Fruit fly (Drosophila melanogaster): ENCODE data around the gene CG34437.
A peak's percentile ranks its signal among the peaks of the same experiment; 100 is the strongest.

The CG34437 gene

DNA sequence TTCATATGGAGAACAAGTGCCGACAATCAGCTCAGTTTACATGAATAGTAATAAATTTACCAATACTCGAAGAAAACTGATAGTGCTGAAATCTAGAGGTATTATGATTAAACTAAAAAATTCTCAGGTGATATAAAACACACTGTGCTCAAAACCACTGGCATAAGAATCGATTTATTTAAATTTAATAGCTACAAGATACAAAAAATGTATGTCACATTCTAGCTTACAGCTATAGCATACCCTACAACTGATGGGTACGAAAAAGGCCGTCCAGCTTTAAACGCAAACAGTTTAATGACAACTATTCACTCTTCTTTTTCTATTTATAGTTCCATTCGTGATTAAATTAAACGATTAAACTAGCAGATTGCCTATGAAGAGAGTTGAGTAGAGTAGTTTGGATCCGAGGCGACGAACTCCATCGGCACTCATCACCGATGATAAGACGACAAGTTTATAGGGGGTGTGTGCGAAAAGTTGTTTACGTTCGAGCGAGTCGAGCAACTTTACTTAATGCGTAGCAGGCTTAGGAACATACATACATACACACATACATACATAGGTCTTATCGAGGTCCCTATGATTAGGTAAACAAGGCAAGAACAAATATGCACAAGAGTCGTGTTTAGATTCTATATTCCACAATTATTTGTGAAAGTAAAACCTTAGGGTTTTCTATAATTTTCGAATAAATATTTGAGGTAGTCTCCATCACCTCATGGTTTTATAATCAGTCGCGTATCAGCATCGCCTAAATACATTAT lies 45.4 kb downstream of the CG34437 start (continued):
- TF ChIP-seq CG3995 (GFP tag; optimal IDR thresholded peaks at IDR 0.05) (no peak), CG10321 (GFP tag; IDR thresholded peaks at IDR 0.05) (no peak), Dfd (GFP tag; optimal IDR thresholded peaks at IDR 0.05) (no peak), B-H2 (GFP tag; optimal IDR thresholded peaks at IDR 0.05) (peak; percentile 49), CG18476 (GFP tag; optimal IDR thresholded peaks at IDR 0.05) (peak; percentile 62), CG14050 (GFP tag; IDR thresholded peaks at IDR 0.05) (peak; percentile 26; the same call in 2 of the 3 replicates), abd-A (tag; optimal IDR thresholded peaks at IDR 0.05) (no peak), Hr78 (GFP tag; optimal IDR thresholded peaks at IDR 0.05) (no peak), pum (GFP tag; optimal IDR thresholded peaks at IDR 0.05) (peak; percentile 2), Six4 (GFP tag; optimal IDR thresholded peaks at IDR 0.05) (peak; percentile 52), vnd (GFP tag; IDR thresholded peaks at IDR 0.05; ENCODE audit: partially characterized antibody) (no peak), tap (tag; optimal IDR thresholded peaks at IDR 0.05) (peak; percentile 14), Antp (GFP tag; optimal IDR thresholded peaks at IDR 0.05) (peak; percentile 49), Hmr (GFP tag; optimal IDR thresholded peaks at IDR 0.05) (peak; percentile 62), CG17568 (GFP tag; optimal IDR thresholded peaks at IDR 0.05) (peak; percentile 51), nau (GFP tag; optimal IDR thresholded peaks at IDR 0.05) (peak; percentile 76), B-H1 (GFP tag; IDR thresholded peaks at IDR 0.05) (peak; percentile 17; the same call in 1 of the 3 replicates)

DNA sequence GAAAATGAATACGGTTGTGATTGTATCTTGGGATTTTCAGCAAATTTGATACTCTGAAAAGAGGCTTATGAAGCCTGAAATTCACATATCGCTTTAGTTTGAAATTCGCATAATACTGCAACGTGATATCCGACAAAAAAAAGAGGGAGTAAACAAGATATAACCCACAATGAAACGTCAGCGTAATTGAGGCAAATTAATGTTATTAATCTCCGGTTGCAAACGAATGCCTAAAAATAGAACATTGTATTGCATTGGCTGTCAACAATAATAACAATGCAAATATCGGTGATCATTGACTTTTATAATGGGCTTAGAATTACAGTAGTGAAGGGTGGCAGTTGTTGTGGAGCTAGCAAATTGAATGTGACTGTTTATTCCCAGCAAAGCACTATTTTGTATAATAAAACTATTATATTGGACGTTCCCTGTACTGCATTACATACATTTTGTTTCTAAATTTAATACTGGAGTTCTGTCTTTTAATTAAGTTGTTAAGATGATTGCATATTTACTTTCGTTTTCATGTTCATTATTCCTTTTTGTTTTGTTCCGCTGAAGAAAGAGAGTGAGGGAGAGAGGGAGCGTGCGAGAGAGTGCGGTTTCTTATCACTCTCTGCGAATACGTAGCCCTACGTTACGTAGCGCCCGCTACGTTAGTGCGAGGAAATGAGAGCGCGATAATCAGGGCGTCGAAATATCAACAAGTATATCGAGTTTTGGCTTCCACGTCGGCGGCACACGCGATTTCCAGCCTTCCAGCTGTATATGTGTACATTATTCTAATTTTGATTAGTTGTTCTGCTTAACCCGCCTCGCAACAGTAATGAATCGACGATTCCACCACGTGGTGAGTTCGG lies 47.0 kb downstream of the CG34437 start:
- TF ChIP-seq CG2712 (tag; optimal IDR thresholded peaks at IDR 0.05) = no peak
- no peak for TF ChIP-seq Dad (GFP tag; optimal IDR thresholded peaks at IDR 0.05)
- no peak for TF ChIP-seq chn (GFP tag; optimal IDR thresholded peaks at IDR 0.05)
- TF ChIP-seq pum (GFP tag; optimal IDR thresholded peaks at IDR 0.05) = no peak
- TF ChIP-seq gcm (GFP tag; optimal IDR thresholded peaks at IDR 0.05) = no peak
- TF ChIP-seq CG12071 (GFP tag; optimal IDR thresholded peaks at IDR 0.05) = no peak
- TF ChIP-seq insv (GFP tag; optimal IDR thresholded peaks at IDR 0.05) = no peak
- TF ChIP-seq CG10462 (GFP tag; optimal IDR thresholded peaks at IDR 0.05) = no peak
- TF ChIP-seq oc (tag; optimal IDR thresholded peaks at IDR 0.05) = no peak
- TF ChIP-seq bab2 (GFP tag; optimal IDR thresholded peaks at IDR 0.05) = no peak
- TF ChIP-seq CG12391 (tag; optimal IDR thresholded peaks at IDR 0.05) = no peak
- TF ChIP-seq tgo (GFP tag; IDR thresholded peaks at IDR 0.05) = no peak
- TF ChIP-seq Adf1 (GFP tag; IDR thresholded peaks at IDR 0.05) = no peak
- TF ChIP-seq Spps (tag; optimal IDR thresholded peaks at IDR 0.05) = no peak
- TF ChIP-seq HmgZ (tag; optimal IDR thresholded peaks at IDR 0.05) = peak; percentile 21
- no peak for TF ChIP-seq Dfd (GFP tag; optimal IDR thresholded peaks at IDR 0.05)
- TF ChIP-seq Dip3 (GFP tag; optimal IDR thresholded peaks at IDR 0.05) = no peak
- no peak for TF ChIP-seq CG6175 (GFP tag; IDR thresholded peaks at IDR 0.05)
- no peak for TF ChIP-seq CG11247 (GFP tag; IDR thresholded peaks at IDR 0.05)
- TF ChIP-seq fd64A (GFP tag; optimal IDR thresholded peaks at IDR 0.05) = no peak
- peak; percentile 74 for TF ChIP-seq abd-A (tag; optimal IDR thresholded peaks at IDR 0.05)
- TF ChIP-seq CG12104 (GFP tag; optimal IDR thresholded peaks at IDR 0.05) = no peak
- no peak for TF ChIP-seq klu (GFP tag; IDR thresholded peaks at IDR 0.05)
- TF ChIP-seq dimm (GFP tag; IDR thresholded peaks at IDR 0.05) = no peak
- TF ChIP-seq Rfx (GFP tag; IDR thresholded peaks at IDR 0.05) = no peak
- no peak for TF ChIP-seq Atf3 (GFP tag; optimal IDR thresholded peaks at IDR 0.05)
- TF ChIP-seq Gug (GFP tag; IDR thresholded peaks at IDR 0.05) = no peak
- TF ChIP-seq fd96Cb (tag; optimal IDR thresholded peaks at IDR 0.05) = no peak
- TF ChIP-seq CG4328 (GFP tag; optimal IDR thresholded peaks at IDR 0.05) = no peak
- no peak for TF ChIP-seq CG16863 (GFP tag; optimal IDR thresholded peaks at IDR 0.05)
- no peak for TF ChIP-seq gfzf (GFP tag; optimal IDR thresholded peaks at IDR 0.05)
- peak; percentile 78 for TF ChIP-seq CG13894 (tag; optimal IDR thresholded peaks at IDR 0.05)
- TF ChIP-seq CG1024 (GFP tag; IDR thresholded peaks at IDR 0.05) = no peak

All from whole organism, embryonic.